Worm (Caenorhabditis elegans): ENCODE measurements around the gene C50B6.3.

- TF ChIP-seq elt-2 (tag; optimal IDR thresholded peaks at IDR 0.05) = no peak
- no peak for TF ChIP-seq ets-4 (tag; optimal IDR thresholded peaks at IDR 0.05)
- TF ChIP-seq che-1 (tag; optimal IDR thresholded peaks at IDR 0.05) = no peak
- TF ChIP-seq ref-2 (tag; optimal IDR thresholded peaks at IDR 0.05) = no peak
- no peak for TF ChIP-seq nhr-232 (tag; optimal IDR thresholded peaks at IDR 0.05)
- TF ChIP-seq tbx-2 (tag; optimal IDR thresholded peaks at IDR 0.05) = no peak
- TF ChIP-seq ceh-34 (tag; optimal IDR thresholded peaks at IDR 0.05) = no peak
- no peak for TF ChIP-seq ceh-14 (tag; optimal IDR thresholded peaks at IDR 0.05)
- TF ChIP-seq T23F11.4 (GFP tag; optimal IDR thresholded peaks at IDR 0.05) = no peak
- TF ChIP-seq dmd-4 (tag; optimal IDR thresholded peaks at IDR 0.05; ENCODE audit: borderline replicate concordance) = no peak
- no peak for TF ChIP-seq unc-86 (tag; optimal IDR thresholded peaks at IDR 0.05)
- TF ChIP-seq pha-2 (tag; optimal IDR thresholded peaks at IDR 0.05) = no peak
- no peak for TF ChIP-seq fkh-10 (GFP tag; optimal IDR thresholded peaks at IDR 0.05)
- no peak for TF ChIP-seq sdc-2 (tag; optimal IDR thresholded peaks at IDR 0.05)
These were observed 40.1 kb upstream of the C50B6.3 start for ce11 chrV:13273302-13273701.

All from whole organism, late embryonic.